Worm (Caenorhabditis elegans) whole organism, midembryonic: ENCODE data around the gene ins-3.
"Not testable (repeated sequence)": the region's sequence is repeated elsewhere in the genome, so short reads cannot be mapped to it uniquely, and the experiment has no call there.

Experiments
- T22C8.4 ChIP-seq: fragments of 200-800 bp; sonication (Bioruptor generic); IDR thresholded peaks from 2 replicates; pipeline ENCODE4 v1.3.6; 2022; ENCODE audit warnings: missing genetic modification characterization, missing compliant biosample characterization
- cog-1 ChIP-seq: sonication (generic microtip); optimal IDR thresholded peaks from 2 replicates; lab custom pipeline; 2016; ENCODE audit warnings: missing genetic modification characterization, missing compliant biosample characterization
- flt-1 ChIP-seq: fragments of 200-800 bp; sonication (Bioruptor generic); IDR thresholded peaks from 2 replicates; pipeline ENCODE4 v1.3.6; 2022; ENCODE audit warnings: missing genetic modification characterization, missing compliant biosample characterization
- klf-2 ChIP-seq: fragments of 200-800 bp; sonication (Bioruptor generic); conservative IDR thresholded peaks from 2 replicates; pipeline ENCODE4 v1.3.6; 2022; ENCODE audit warnings: missing genetic modification reagents, missing genetic modification characterization, missing compliant biosample characterization
- med-1 ChIP-seq: sonication (generic microtip); optimal IDR thresholded peaks from 2 replicates; lab custom pipeline; 2017; ENCODE audit warnings: missing genetic modification characterization, mild to moderate bottlenecking, missing compliant biosample characterization, antibody characterized with exemption, missing genetic modification reagents; ENCODE audit not compliant: insufficient read depth
- ref-1 ChIP-seq: fragments of 200-800 bp; sonication (Bioruptor generic); conservative IDR thresholded peaks from 2 replicates; pipeline ENCODE4 v1.3.6; 2022; ENCODE audit warnings: missing genetic modification reagents, missing genetic modification characterization, missing compliant biosample characterization
- tab-1 ChIP-seq: fragments of 200-800 bp; sonication (Bioruptor generic); IDR thresholded peaks from 2 replicates; pipeline ENCODE4 v1.3.6; 2022; ENCODE audit warnings: missing genetic modification characterization, missing compliant biosample characterization
- ztf-23 ChIP-seq: fragments of 200-800 bp; sonication (Bioruptor generic); IDR thresholded peaks from 2 replicates; pipeline ENCODE4 v1.3.6; 2022; ENCODE audit warnings: missing genetic modification reagents, missing genetic modification characterization, missing compliant biosample characterization
- ztf-29 ChIP-seq: fragments of 200-800 bp; sonication (Bioruptor generic); IDR thresholded peaks from 2 replicates; pipeline ENCODE4 v1.3.6; 2022; ENCODE audit warnings: missing genetic modification reagents, missing genetic modification characterization, missing compliant biosample characterization

The ins-3 gene

ce11 chrII:6014057-6014456, 23.5 kb upstream of the ins-3 start, which contains the start of gene ZK84.2:
ZK84.2 (plus strand) TSS chrII:6014357.
- not testable (repeated sequence) for TF ChIP-seq cog-1 (tag; lab: Kevin White, UChicago); ztf-29 (GFP tag; lab: Robert Waterston, UW); ztf-23 (GFP tag; lab: Robert Waterston, UW)

- TF ChIP-seq flt-1 (no peak), T22C8.4 (GFP tag; lab: Robert Waterston, UW) (no peak), klf-2 (GFP tag; lab: Robert Waterston, UW) (no peak), tab-1 (GFP tag; lab: Robert Waterston, UW) (no peak), ref-1 (GFP tag; lab: Robert Waterston, UW) (no peak), cog-1 (tag; lab: Kevin White, UChicago) (no peak), ztf-29 (GFP tag; lab: Robert Waterston, UW) (no peak), med-1 (GFP tag; lab: Kevin White, UChicago) (no peak), ztf-23 (GFP tag; lab: Robert Waterston, UW) (no peak)
Measured at ce11 chrII:6010544-6010943, 20.0 kb upstream of the ins-3 start, which contains the start of gene ins-20. ins-20 (plus strand) TSS chrII:6010844.

- TF ChIP-seq klf-2 (GFP tag; lab: Robert Waterston, UW); ztf-29 (GFP tag; lab: Robert Waterston, UW); cog-1 (tag; lab: Kevin White, UChicago): not testable (repeated sequence)
Measured at ce11 chrII:6008887-6009286, 18.3 kb upstream of the ins-3 start, which contains the start of gene ZK84.4. ZK84.4 (minus strand) TSS chrII:6008987.

ce11 chrII:6001004-6001403, 10.4 kb upstream of the ins-3 start:
- TF ChIP-seq cog-1 (tag; lab: Kevin White, UChicago) (no peak), tab-1 (GFP tag; lab: Robert Waterston, UW) (no peak), T22C8.4 (GFP tag; lab: Robert Waterston, UW) (no peak), klf-2 (GFP tag; lab: Robert Waterston, UW) (no peak), med-1 (GFP tag; lab: Kevin White, UChicago) (no peak), flt-1 (no peak), ztf-23 (GFP tag; lab: Robert Waterston, UW) (no peak), ztf-29 (GFP tag; lab: Robert Waterston, UW) (no peak), ref-1 (GFP tag; lab: Robert Waterston, UW) (no peak)

ce11 chrII:6000136-6000535, 9.6 kb upstream of the ins-3 start, which contains the start of gene ins-6:
ins-6 (plus strand) TSS chrII:6000436.
- TF ChIP-seq T22C8.4 (GFP tag; lab: Robert Waterston, UW), result no peak
- TF ChIP-seq tab-1 (GFP tag; lab: Robert Waterston, UW), result no peak

- no peak for TF ChIP-seq tab-1 (GFP tag; lab: Robert Waterston, UW)
- no peak for TF ChIP-seq flt-1
- TF ChIP-seq ztf-29 (GFP tag; lab: Robert Waterston, UW), result no peak
- TF ChIP-seq ref-1 (GFP tag; lab: Robert Waterston, UW), result no peak
- no peak for TF ChIP-seq T22C8.4 (GFP tag; lab: Robert Waterston, UW)
- no peak for TF ChIP-seq ztf-23 (GFP tag; lab: Robert Waterston, UW)
- no peak for TF ChIP-seq med-1 (GFP tag; lab: Kevin White, UChicago)
- TF ChIP-seq klf-2 (GFP tag; lab: Robert Waterston, UW), result no peak
- no peak for TF ChIP-seq cog-1 (tag; lab: Kevin White, UChicago)
Measured at ce11 chrII:5997257-5997656, 6.7 kb upstream of the ins-3 start, which contains the start of gene ins-5. ins-5 (plus strand) TSS chrII:5997557.

- TF ChIP-seq ztf-29 (GFP tag; lab: Robert Waterston, UW) (no peak), med-1 (GFP tag; lab: Kevin White, UChicago) (no peak), T22C8.4 (GFP tag; lab: Robert Waterston, UW) (no peak), klf-2 (GFP tag; lab: Robert Waterston, UW) (no peak), ref-1 (GFP tag; lab: Robert Waterston, UW) (no peak), tab-1 (GFP tag; lab: Robert Waterston, UW) (no peak), cog-1 (tag; lab: Kevin White, UChicago) (no peak)
Measured at ce11 chrII:5996066-5996465, 5.5 kb upstream of the ins-3 start, which contains the start of gene ins-4. ins-4 (plus strand) TSS chrII:5996366.

ce11 chrII:5988224-5988623, 2.3 kb downstream of the ins-3 start, which contains the start of gene ins-2:
ins-2 (plus strand) TSS chrII:5988524.
- no peak for TF ChIP-seq tab-1 (GFP tag; lab: Robert Waterston, UW)
- no peak for TF ChIP-seq cog-1 (tag; lab: Kevin White, UChicago)
- no peak for TF ChIP-seq flt-1
- TF ChIP-seq ref-1 (GFP tag; lab: Robert Waterston, UW), result no peak
- TF ChIP-seq T22C8.4 (GFP tag; lab: Robert Waterston, UW), result no peak
- TF ChIP-seq ztf-23 (GFP tag; lab: Robert Waterston, UW), result no peak
- TF ChIP-seq klf-2 (GFP tag; lab: Robert Waterston, UW), result no peak
- no peak for TF ChIP-seq med-1 (GFP tag; lab: Kevin White, UChicago)
- no peak for TF ChIP-seq ztf-29 (GFP tag; lab: Robert Waterston, UW)

- TF ChIP-seq ztf-29 (GFP tag; lab: Robert Waterston, UW) (no peak), klf-2 (GFP tag; lab: Robert Waterston, UW) (no peak), cog-1 (tag; lab: Kevin White, UChicago) (no peak), ztf-23 (GFP tag; lab: Robert Waterston, UW) (no peak), flt-1 (no peak), tab-1 (GFP tag; lab: Robert Waterston, UW) (no peak), T22C8.4 (GFP tag; lab: Robert Waterston, UW) (no peak), med-1 (GFP tag; lab: Kevin White, UChicago) (no peak)
Measured at ce11 chrII:5974878-5975277, 15.7 kb downstream of the ins-3 start, which contains the start of gene B0034.5. B0034.5 (minus strand) TSS chrII:5974978.
